Fruit fly (Drosophila melanogaster) whole organism, embryonic: ENCODE measurements around the gene CG1246.

Experiments
- CG10267 ChIP-seq: fragments of 200-800 bp; sonication (Bioruptor generic); optimal IDR thresholded peaks from 2 replicates; lab custom pipeline; 2018; ENCODE audit warnings: missing biosample characterization, mild to moderate bottlenecking, missing genetic modification characterization, moderate library complexity
- CG10543 ChIP-seq: fragments of 200-800 bp; sonication (Bioruptor generic); optimal IDR thresholded peaks from 3 replicates; lab custom pipeline; 2017; ENCODE audit warnings: missing biosample characterization, mild to moderate bottlenecking, missing genetic modification characterization, moderate library complexity
- CG10959 ChIP-seq: fragments of 200-800 bp; sonication (Bioruptor generic); IDR thresholded peaks from 2 replicates; pipeline ENCODE4 v1.3.6; 2022; ENCODE audit warnings: missing biosample characterization, missing genetic modification characterization
- CG12391 ChIP-seq: fragments of 200-800 bp; sonication (Bioruptor generic); optimal IDR thresholded peaks from 3 replicates; lab custom pipeline; 2018; ENCODE audit warnings: missing biosample characterization, mild to moderate bottlenecking, missing genetic modification characterization, moderate library complexity
- CG17328 ChIP-seq: fragments of 200-800 bp; sonication (Bioruptor generic); IDR thresholded peaks from 2 replicates; pipeline ENCODE4 v1.3.6; 2022; ENCODE audit warnings: missing biosample characterization, missing genetic modification characterization
- CG17829 ChIP-seq: fragments of 200-800 bp; optimal IDR thresholded peaks from 2 replicates; lab custom pipeline; 2019; ENCODE audit warnings: missing biosample characterization, mild to moderate bottlenecking, missing genetic modification characterization, moderate library complexity
- CG2712 ChIP-seq: fragments of 200-800 bp; optimal IDR thresholded peaks from 3 replicates; lab custom pipeline; 2019; ENCODE audit warnings: missing biosample characterization, mild to moderate bottlenecking, missing genetic modification characterization, moderate library complexity
- CG32532 ChIP-seq: fragments of 200-800 bp; sonication (Bioruptor generic); IDR thresholded peaks from 2 replicates; pipeline ENCODE4 v1.3.6; 2022; ENCODE audit warnings: missing biosample characterization, missing genetic modification characterization
- CG4617 ChIP-seq: fragments of 200-800 bp; sonication (Bioruptor generic); optimal IDR thresholded peaks from 3 replicates; lab custom pipeline; 2016; ENCODE audit warnings: missing biosample characterization, missing genetic modification characterization, borderline replicate concordance
- CG4730 ChIP-seq: fragments of 200-800 bp; sonication (Bioruptor generic); IDR thresholded peaks from 2 replicates; pipeline ENCODE4 v1.3.6; 2022; ENCODE audit warnings: missing biosample characterization, missing genetic modification characterization
- CG6254 ChIP-seq: fragments of 200-800 bp; sonication (Bioruptor generic); optimal IDR thresholded peaks from 3 replicates; lab custom pipeline; 2017; ENCODE audit warnings: mild to moderate bottlenecking, missing biosample characterization, missing genetic modification reagents, missing genetic modification characterization
- CG6272 ChIP-seq: fragments of 200-800 bp; sonication (Bioruptor generic); IDR thresholded peaks from 2 replicates; pipeline ENCODE4 v1.3.6; 2022; ENCODE audit warnings: missing biosample characterization, missing genetic modification characterization
- CG6689 ChIP-seq: fragments of 200-800 bp; sonication (Bioruptor generic); IDR thresholded peaks from 2 replicates; pipeline ENCODE4 v1.3.6; 2022; ENCODE audit warnings: missing biosample characterization, missing genetic modification characterization
- CG7372 ChIP-seq: fragments of 200-800 bp; sonication (Bioruptor generic); IDR thresholded peaks from 2 replicates; pipeline ENCODE4 v1.3.6; 2022; ENCODE audit warnings: missing biosample characterization, missing genetic modification characterization
- CG7928 ChIP-seq: fragments of 200-800 bp; sonication (Bioruptor generic); optimal IDR thresholded peaks from 2 replicates; lab custom pipeline; 2017; ENCODE audit warnings: missing biosample characterization, mild to moderate bottlenecking, missing genetic modification characterization
- CG7987 ChIP-seq: fragments of 200-800 bp; sonication (Bioruptor generic); optimal IDR thresholded peaks from 2 replicates; lab custom pipeline; 2018; ENCODE audit warnings: missing biosample characterization, mild to moderate bottlenecking, missing genetic modification characterization, moderate library complexity
- CG9932 ChIP-seq: fragments of 200-800 bp; sonication (Bioruptor generic); IDR thresholded peaks from 2 replicates; pipeline ENCODE4 v1.3.6; 2022; ENCODE audit warnings: missing biosample characterization, missing genetic modification characterization
- Chrac-16 ChIP-seq: fragments of 200-800 bp; sonication (Bioruptor generic); optimal IDR thresholded peaks from 3 replicates; lab custom pipeline; 2016; ENCODE audit warnings: missing biosample characterization, missing genetic modification characterization
- Dbx ChIP-seq: fragments of 200-800 bp; sonication (Bioruptor generic); IDR thresholded peaks from 3 replicates; pipeline ENCODE4 v1.3.6; 2022; ENCODE audit warnings: missing biosample characterization, missing genetic modification characterization
- Dll ChIP-seq: fragments of 200-800 bp; sonication (Bioruptor generic); IDR thresholded peaks from 4 replicates; pipeline ENCODE4 v1.3.6; 2022; ENCODE audit warnings: missing biosample characterization, missing genetic modification characterization; ENCODE audit not compliant: partially characterized antibody
- Doc3 ChIP-seq: fragments of 200-800 bp; sonication (Bioruptor generic); IDR thresholded peaks from 3 replicates; pipeline ENCODE4 v1.3.6; 2022; ENCODE audit warnings: missing biosample characterization, missing genetic modification characterization; ENCODE audit not compliant: partially characterized antibody
- E2f1 ChIP-seq: fragments of 200-800 bp; sonication (Bioruptor generic); IDR thresholded peaks from 2 replicates; pipeline ENCODE4 v1.3.6; 2022; ENCODE audit warnings: missing biosample characterization, missing genetic modification characterization
- Hr51 ChIP-seq, 2 experiments: fragments of 200-800 bp; sonication (Bioruptor generic); optimal IDR thresholded peaks; 2 replicates in 1 of 2; 3 replicates in 1 of 2; lab custom pipeline; 2016 to 2018; ENCODE audit warnings: missing biosample characterization in 2 of 2, missing genetic modification characterization in 2 of 2, mild to moderate bottlenecking in 1 of 2, moderate library complexity in 1 of 2
- Max ChIP-seq: fragments of 200-800 bp; sonication (Bioruptor generic); optimal IDR thresholded peaks from 2 replicates; lab custom pipeline; 2016; ENCODE audit warnings: missing biosample characterization, mild to moderate bottlenecking, missing genetic modification characterization
- Side ChIP-seq: fragments of 200-800 bp; sonication (Bioruptor generic); optimal IDR thresholded peaks from 2 replicates; lab custom pipeline; 2016; ENCODE audit warnings: missing biosample characterization, missing genetic modification characterization
- Sox100B ChIP-seq: fragments of 200-800 bp; sonication (Bioruptor generic); optimal IDR thresholded peaks from 3 replicates; lab custom pipeline; 2018; ENCODE audit warnings: missing biosample characterization, mild to moderate bottlenecking, missing genetic modification characterization
- Sox102F ChIP-seq: fragments of 200-800 bp; sonication (Bioruptor generic); optimal IDR thresholded peaks from 2 replicates; lab custom pipeline; 2018; ENCODE audit warnings: missing biosample characterization, mild to moderate bottlenecking, missing genetic modification characterization, moderate library complexity
- Spps ChIP-seq: fragments of 200-800 bp; sonication (Bioruptor generic); optimal IDR thresholded peaks from 2 replicates; lab custom pipeline; 2018; ENCODE audit warnings: missing biosample characterization, mild to moderate bottlenecking, missing genetic modification characterization
- Xbp1 ChIP-seq: fragments of 200-800 bp; sonication (Bioruptor generic); optimal IDR thresholded peaks from 3 replicates; lab custom pipeline; 2016; ENCODE audit warnings: missing biosample characterization, mild to moderate bottlenecking, missing genetic modification characterization
- cad ChIP-seq: fragments of >200 bp; optimal IDR thresholded peaks from 2 replicates; lab custom pipeline; 2017; ENCODE audit warnings: missing biosample characterization, missing genetic modification characterization
- corto ChIP-seq: fragments of 200-800 bp; sonication (Bioruptor generic); optimal IDR thresholded peaks from 2 replicates; lab custom pipeline; 2016; ENCODE audit warnings: missing biosample characterization, mild to moderate bottlenecking, missing genetic modification characterization, moderate library complexity
- dimm ChIP-seq: fragments of 200-800 bp; sonication (Bioruptor generic); IDR thresholded peaks from 2 replicates; pipeline ENCODE4 v1.3.6; 2022; ENCODE audit warnings: missing biosample characterization, missing genetic modification characterization
- fd64A ChIP-seq: fragments of 200-800 bp; sonication (Bioruptor generic); optimal IDR thresholded peaks from 3 replicates; lab custom pipeline; 2018; ENCODE audit warnings: missing biosample characterization, mild to moderate bottlenecking, missing genetic modification characterization
- gcm ChIP-seq: fragments of 200-800 bp; sonication (Bioruptor generic); optimal IDR thresholded peaks from 2 replicates; lab custom pipeline; 2019; ENCODE audit warnings: missing biosample characterization, mild to moderate bottlenecking, missing genetic modification characterization, moderate library complexity
- hth ChIP-seq: fragments of >200 bp; optimal IDR thresholded peaks from 2 replicates; lab custom pipeline; 2017; ENCODE audit warnings: inconsistent platforms
- kah ChIP-seq: fragments of 200-800 bp; sonication (Bioruptor generic); optimal IDR thresholded peaks from 2 replicates; lab custom pipeline; 2018; ENCODE audit warnings: missing biosample characterization, mild to moderate bottlenecking, missing genetic modification characterization
- kay ChIP-seq: fragments of 200-800 bp; sonication (Bioruptor generic); optimal IDR thresholded peaks from 2 replicates; lab custom pipeline; 2016; ENCODE audit warnings: missing biosample characterization, missing genetic modification characterization
- pan ChIP-seq, 4 experiments: fragments of >200 bp in 3 of 4; fragments of 200-800 bp in 1 of 4; sonication (Bioruptor generic) in 1 of 4; optimal IDR thresholded peaks in 3 of 4; IDR thresholded peaks in 1 of 4; 2 replicates each; pipeline versions ENCODE4 v1.3.6 to Lab custom; 2017 to 2022; ENCODE audit warnings: missing biosample characterization in 2 of 4, missing genetic modification characterization in 2 of 4, mixed read lengths in 1 of 4
- pita ChIP-seq: fragments of 200-800 bp; sonication (Bioruptor generic); optimal IDR thresholded peaks from 2 replicates; lab custom pipeline; 2017; ENCODE audit warnings: missing biosample characterization, mild to moderate bottlenecking, missing genetic modification characterization
- pnt ChIP-seq: fragments of 200-800 bp; sonication (Bioruptor generic); optimal IDR thresholded peaks from 3 replicates; lab custom pipeline; 2016; ENCODE audit warnings: missing biosample characterization, missing genetic modification characterization
- prd ChIP-seq, 3 experiments: fragments of >200 bp in 2 of 3; fragments of 200-800 bp in 1 of 3; sonication (Bioruptor generic) in 1 of 3; optimal IDR thresholded peaks in 2 of 3; IDR thresholded peaks in 1 of 3; 2 replicates in 2 of 3; 3 replicates in 1 of 3; pipeline versions ENCODE4 v1.3.6 to Lab custom; 2017 to 2022; ENCODE audit warnings: missing biosample characterization in 1 of 3, missing genetic modification characterization in 1 of 3
- row ChIP-seq: fragments of 200-800 bp; sonication (Bioruptor generic); IDR thresholded peaks from 3 replicates; pipeline ENCODE4 v1.3.6; 2022; ENCODE audit warnings: missing biosample characterization, missing genetic modification characterization
- schlank ChIP-seq: fragments of 200-800 bp; sonication (Bioruptor generic); optimal IDR thresholded peaks from 2 replicates; lab custom pipeline; 2018; ENCODE audit warnings: missing biosample characterization, mild to moderate bottlenecking, missing genetic modification characterization
- slbo ChIP-seq: fragments of 200-800 bp; sonication (Bioruptor generic); IDR thresholded peaks from 2 replicates; pipeline ENCODE4 v1.3.6; 2022; ENCODE audit warnings: missing biosample characterization, missing genetic modification characterization
- sqz ChIP-seq: fragments of 200-800 bp; sonication (Bioruptor generic); optimal IDR thresholded peaks from 3 replicates; lab custom pipeline; 2018; ENCODE audit warnings: missing biosample characterization, mild to moderate bottlenecking, missing genetic modification characterization
- stc ChIP-seq: fragments of 200-800 bp; sonication (Bioruptor generic); IDR thresholded peaks from 2 replicates; pipeline ENCODE4 v1.3.6; 2022; ENCODE audit warnings: missing biosample characterization, missing genetic modification characterization
- tio ChIP-seq: fragments of 200-800 bp; sonication (Bioruptor generic); optimal IDR thresholded peaks from 2 replicates; lab custom pipeline; 2017; ENCODE audit warnings: missing biosample characterization, missing genetic modification characterization, inconsistent platforms
- z ChIP-seq: fragments of 200-800 bp; sonication (Bioruptor generic); IDR thresholded peaks from 3 replicates; pipeline ENCODE4 v1.3.6; 2022; ENCODE audit warnings: missing biosample characterization, missing genetic modification characterization

The CG1246 gene

DNA sequence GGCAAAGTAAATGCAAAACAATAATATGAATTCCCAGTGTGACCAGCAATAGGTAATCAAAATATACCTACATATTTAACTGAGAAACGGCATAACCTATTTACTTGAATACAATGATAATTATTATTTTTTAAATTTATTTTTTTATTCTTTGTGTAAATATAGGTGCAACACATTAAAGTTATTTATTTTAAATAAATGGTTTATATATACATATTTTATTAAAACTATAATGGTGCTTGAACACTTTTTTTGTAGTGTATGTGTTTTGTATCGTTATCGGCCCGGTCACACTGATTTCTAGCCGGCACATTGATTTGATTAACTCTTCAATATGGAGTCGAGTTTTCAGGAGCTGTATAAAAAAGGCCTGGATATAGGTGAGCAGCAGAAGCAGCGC is 4.0 kb downstream of the CG1246 start, which contains the start of the genes ProRS-m, CG42304 and Snup (continued):
- peak; percentile 83 for TF ChIP-seq CG12391 (tag; lab: Kevin White, UChicago)
- TF ChIP-seq CG6689 (GFP tag; lab: Robert Waterston, UW): peak; percentile 79
- no peak for TF ChIP-seq CG7928 (GFP tag; lab: Kevin White, UChicago)
- TF ChIP-seq prd (optimal IDR thresholded peaks at IDR 0.05; lab: Kevin White, UChicago): no peak
- peak; percentile 82 for TF ChIP-seq prd (GFP tag; IDR thresholded peaks at IDR 0.05; lab: Robert Waterston, UW)
- TF ChIP-seq gcm (GFP tag; lab: Kevin White, UChicago): no peak
- TF ChIP-seq CG7987 (GFP tag; lab: Kevin White, UChicago): no peak
- peak; percentile 56; the same call in 1 of the 2 replicates for TF ChIP-seq CG7372 (GFP tag; lab: Robert Waterston, UW)
- TF ChIP-seq tio (GFP tag; lab: Kevin White, UChicago): no peak
- no peak for TF ChIP-seq schlank
- peak; percentile 94 for TF ChIP-seq row (GFP tag; lab: Robert Waterston, UW)
- peak; percentile 83 for TF ChIP-seq slbo (GFP tag; lab: Robert Waterston, UW)
- TF ChIP-seq kay (GFP tag; lab: Kevin White, UChicago): no peak
- no peak for TF ChIP-seq CG10543
- TF ChIP-seq sqz (GFP tag; lab: Kevin White, UChicago): no peak
- no peak for TF ChIP-seq hth (lab: Kevin White, UChicago)
- TF ChIP-seq CG6272 (GFP tag; lab: Robert Waterston, UW): peak; percentile 56; the same call in 1 of the 2 replicates
- TF ChIP-seq Side (GFP tag; lab: Kevin White, UChicago): no peak
- TF ChIP-seq Sox100B (GFP tag; lab: Kevin White, UChicago): no peak
- TF ChIP-seq CG4617: peak; percentile 36
- TF ChIP-seq CG6254: no peak
- TF ChIP-seq Xbp1 (GFP tag; lab: Kevin White, UChicago): peak; percentile 36
- TF ChIP-seq Dbx (GFP tag; lab: Robert Waterston, UW): peak; percentile 12; the same call in 1 of the 3 replicates
- TF ChIP-seq CG10267 (tag; lab: Kevin White, UChicago): peak; percentile 63
- TF ChIP-seq Chrac-16 (GFP tag; lab: Kevin White, UChicago): peak; percentile 5
- no peak for TF ChIP-seq corto (GFP tag; lab: Kevin White, UChicago)
- TF ChIP-seq CG4730 (GFP tag; lab: Robert Waterston, UW): peak; percentile 68; the same call in 1 of the 2 replicates
- peak; percentile 32; the same call in 1 of the 2 replicates for TF ChIP-seq dimm (GFP tag; lab: Robert Waterston, UW)
- TF ChIP-seq z (GFP tag; lab: Robert Waterston, UW): no peak
- no peak for TF ChIP-seq kah (GFP tag; lab: Kevin White, UChicago)
- peak; percentile 47; the same call in 1 of the 4 replicates for TF ChIP-seq Dll (GFP tag; lab: Robert Waterston, UW)
- no peak for TF ChIP-seq pan (optimal IDR thresholded peaks at IDR 0.05; lab: Kevin White, UChicago)
- TF ChIP-seq pan (GFP tag; optimal IDR thresholded peaks at IDR 0.05 in 1 of 2, IDR thresholded peaks at IDR 0.05 in 1 of 2): peak in 1 of 2 experiments; percentile 82
- peak; percentile 67 for TF ChIP-seq stc (GFP tag; lab: Robert Waterston, UW)
- peak; percentile 87 for TF ChIP-seq CG2712 (tag; lab: Kevin White, UChicago)
- TF ChIP-seq Max (GFP tag; lab: Kevin White, UChicago): peak; percentile 9
- TF ChIP-seq pnt (GFP tag; lab: Kevin White, UChicago): no peak
- TF ChIP-seq Sox102F (GFP tag; lab: Kevin White, UChicago): peak; percentile 62
- no peak for TF ChIP-seq pita (GFP tag; lab: Kevin White, UChicago)
- peak; percentile 75 for TF ChIP-seq CG17829
- TF ChIP-seq E2f1 (GFP tag; lab: Robert Waterston, UW): peak; percentile 82
- peak in 1 of 2 experiments; percentile 56 for TF ChIP-seq Hr51 (GFP tag; optimal IDR thresholded peaks at IDR 0.05; lab: Kevin White, UChicago)
- TF ChIP-seq CG32532 (GFP tag; lab: Robert Waterston, UW): peak; percentile 72
- TF ChIP-seq fd64A (GFP tag; lab: Kevin White, UChicago): no peak
- peak; percentile 56; the same call in 1 of the 2 replicates for TF ChIP-seq CG9932 (GFP tag; lab: Robert Waterston, UW)
- no peak for TF ChIP-seq Doc3 (GFP tag; lab: Robert Waterston, UW)
- peak; percentile 13 for TF ChIP-seq Spps (tag; lab: Kevin White, UChicago)
- no peak for TF ChIP-seq cad (GFP tag; lab: Kevin White, UChicago)
- TF ChIP-seq CG10959: no peak
- peak; percentile 54; the same call in 1 of the 2 replicates for TF ChIP-seq CG17328 (GFP tag; lab: Robert Waterston, UW)
